Worm (Caenorhabditis elegans) whole organism, L3 larva: ENCODE measurements around the gene clec-240.

Source experiments
- ama-1 ChIP-seq: fragments of 150-350 bp; optimal IDR thresholded peaks from 2 replicates; lab custom pipeline; 2018
- elt-3 ChIP-seq, 3 experiments: fragments of 150-350 bp in 1 of 3; sonication (generic microtip) in 2 of 3; optimal IDR thresholded peaks; 2 replicates in 2 of 3; 4 replicates in 1 of 3; lab custom pipeline; 2014 to 2017; ENCODE audit warnings: missing biosample characterization in 3 of 3, missing genetic modification characterization in 3 of 3
- fkh-2 ChIP-seq: fragments of 150-350 bp; optimal IDR thresholded peaks from 2 replicates; lab custom pipeline; 2014; ENCODE audit warnings: missing biosample characterization, missing genetic modification reagents, missing genetic modification characterization
- fos-1 ChIP-seq: fragments of 150-350 bp; optimal IDR thresholded peaks from 2 replicates; lab custom pipeline; 2014; ENCODE audit warnings: missing biosample characterization, missing genetic modification characterization
- lsy-12 ChIP-seq: sonication (generic microtip); optimal IDR thresholded peaks from 2 replicates; lab custom pipeline; 2016; ENCODE audit warnings: mild to moderate bottlenecking, missing genetic modification characterization, missing compliant biosample characterization
- nfya-1 ChIP-seq: sonication (generic microtip); optimal IDR thresholded peaks from 2 replicates; lab custom pipeline; 2017; ENCODE audit warnings: missing genetic modification characterization, mild to moderate bottlenecking, missing compliant biosample characterization, antibody characterized with exemption, moderate library complexity; ENCODE audit not compliant: insufficient read depth
- nhr-28 ChIP-seq: fragments of 150-350 bp; optimal IDR thresholded peaks from 2 replicates; lab custom pipeline; 2014; ENCODE audit warnings: missing biosample characterization, missing genetic modification characterization
- nhr-43 ChIP-seq: sonication (generic microtip); optimal IDR thresholded peaks from 2 replicates; lab custom pipeline; 2016; ENCODE audit warnings: mild to moderate bottlenecking, missing genetic modification characterization, missing compliant biosample characterization; ENCODE audit not compliant: poor library complexity, severe bottlenecking
- pha-4 ChIP-seq: fragments of 150-350 bp; optimal IDR thresholded peaks from 2 replicates; lab custom pipeline; 2014; ENCODE audit warnings: missing biosample characterization, missing genetic modification reagents, missing genetic modification characterization
- sea-2 ChIP-seq: fragments of 150-350 bp; sonication (generic microtip); optimal IDR thresholded peaks from 4 replicates; lab custom pipeline; 2014; ENCODE audit warnings: missing biosample characterization, missing genetic modification reagents, missing genetic modification characterization
- unc-62 ChIP-seq: fragments of 150-350 bp; sonication (generic microtip); optimal IDR thresholded peaks from 4 replicates; lab custom pipeline; 2014; ENCODE audit warnings: missing biosample characterization, missing genetic modification reagents, missing genetic modification characterization
- zag-1 ChIP-seq: fragments of 150-350 bp; optimal IDR thresholded peaks from 2 replicates; lab custom pipeline; 2014; ENCODE audit warnings: missing biosample characterization, missing genetic modification characterization

- TF ChIP-seq zag-1 (tag; lab: Kevin White, UChicago) (no peak), nhr-28 (tag; lab: Kevin White, UChicago) (no peak), ama-1 (lab: Kevin White, UChicago) (no peak), elt-3 (tag; optimal IDR thresholded peaks at IDR 0.05; lab: Kevin White, UChicago) (no peak), nhr-43 (no peak), lsy-12 (no peak), sea-2 (no peak), fos-1 (tag; lab: Kevin White, UChicago) (no peak), nfya-1 (tag; lab: Kevin White, UChicago) (no peak), fkh-2 (tag; lab: Kevin White, UChicago) (no peak), unc-62 (GFP tag; lab: Kevin White, UChicago) (no peak), pha-4 (no peak)
Measured at ce11 chrV:17026289-17026688, 16.5 kb downstream of the clec-240 start, which contains the start of gene F49H6.15.
